Worm (Caenorhabditis elegans): ENCODE results near the gene C13F10.6.

DNA sequence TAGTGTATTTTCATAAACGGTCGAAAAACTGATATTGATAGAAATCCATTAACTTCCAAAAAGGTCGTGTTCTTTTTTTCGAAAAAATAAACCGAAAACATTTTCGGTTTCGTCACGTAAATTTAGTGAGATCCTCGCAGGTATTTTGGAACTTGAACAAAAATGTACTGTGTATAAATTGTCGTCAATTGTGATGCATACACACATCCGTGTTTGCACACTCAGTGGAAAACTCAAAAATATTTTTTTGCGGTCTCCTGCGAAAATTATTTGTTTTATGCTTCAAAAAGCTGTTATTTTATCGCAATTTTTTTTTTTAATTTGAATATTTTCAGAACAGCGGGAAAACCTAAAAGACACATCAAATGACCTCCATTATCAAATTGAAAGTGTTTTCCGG is 42.0 kb downstream of the C13F10.6 start, which contains the start of gene cpsf-2:
- TF ChIP-seq him-1 (tag; optimal IDR thresholded peaks at IDR 0.05) (no peak), dao-5 (tag; optimal IDR thresholded peaks at IDR 0.05) (no peak)

All from whole organism, L4/young adult.